Worm (Caenorhabditis elegans): Measurements from ENCODE around the gene C49F5.13.

ce11 chrX:11993327-11993726 lies 32.1 kb downstream of the C49F5.13 start:
- TF ChIP-seq mab-9 (GFP tag; IDR thresholded peaks at IDR 0.05): no peak
- TF ChIP-seq jun-1 (tag; optimal IDR thresholded peaks at IDR 0.05): no peak
- no peak for TF ChIP-seq sox-4 (tag; optimal IDR thresholded peaks at IDR 0.05)
- no peak for TF ChIP-seq Y116A8C.19 (tag; optimal IDR thresholded peaks at IDR 0.05; ENCODE audit: borderline replicate concordance)
- no peak for TF ChIP-seq fkh-10 (GFP tag; optimal IDR thresholded peaks at IDR 0.05)
